Worm (Caenorhabditis elegans) whole organism, midembryonic: ENCODE measurements around the gene nekl-4.

Experiments
- T22C8.4 ChIP-seq: fragments of 200-800 bp; sonication (Bioruptor generic); IDR thresholded peaks from 2 replicates; pipeline ENCODE4 v1.3.6; 2022; ENCODE audit warnings: missing genetic modification characterization, missing compliant biosample characterization
- cog-1 ChIP-seq: sonication (generic microtip); optimal IDR thresholded peaks from 2 replicates; lab custom pipeline; 2016; ENCODE audit warnings: missing genetic modification characterization, missing compliant biosample characterization
- flt-1 ChIP-seq: fragments of 200-800 bp; sonication (Bioruptor generic); IDR thresholded peaks from 2 replicates; pipeline ENCODE4 v1.3.6; 2022; ENCODE audit warnings: missing genetic modification characterization, missing compliant biosample characterization
- klf-2 ChIP-seq: fragments of 200-800 bp; sonication (Bioruptor generic); conservative IDR thresholded peaks from 2 replicates; pipeline ENCODE4 v1.3.6; 2022; ENCODE audit warnings: missing genetic modification reagents, missing genetic modification characterization, missing compliant biosample characterization
- med-1 ChIP-seq: sonication (generic microtip); optimal IDR thresholded peaks from 2 replicates; lab custom pipeline; 2017; ENCODE audit warnings: missing genetic modification characterization, mild to moderate bottlenecking, missing compliant biosample characterization, antibody characterized with exemption, missing genetic modification reagents; ENCODE audit not compliant: insufficient read depth
- ref-1 ChIP-seq: fragments of 200-800 bp; sonication (Bioruptor generic); conservative IDR thresholded peaks from 2 replicates; pipeline ENCODE4 v1.3.6; 2022; ENCODE audit warnings: missing genetic modification reagents, missing genetic modification characterization, missing compliant biosample characterization
- tab-1 ChIP-seq: fragments of 200-800 bp; sonication (Bioruptor generic); IDR thresholded peaks from 2 replicates; pipeline ENCODE4 v1.3.6; 2022; ENCODE audit warnings: missing genetic modification characterization, missing compliant biosample characterization
- ztf-23 ChIP-seq: fragments of 200-800 bp; sonication (Bioruptor generic); IDR thresholded peaks from 2 replicates; pipeline ENCODE4 v1.3.6; 2022; ENCODE audit warnings: missing genetic modification reagents, missing genetic modification characterization, missing compliant biosample characterization
- ztf-29 ChIP-seq: fragments of 200-800 bp; sonication (Bioruptor generic); IDR thresholded peaks from 2 replicates; pipeline ENCODE4 v1.3.6; 2022; ENCODE audit warnings: missing genetic modification reagents, missing genetic modification characterization, missing compliant biosample characterization

nekl-4 gene

ce11 chrIII:5479493-5480167, 37.7 kb downstream of the nekl-4 start:
- TF ChIP-seq tab-1 (GFP tag; lab: Robert Waterston, UW) (no peak), ztf-23 (GFP tag; lab: Robert Waterston, UW) (no peak), flt-1 (no peak), med-1 (no peak), klf-2 (no peak), T22C8.4 (GFP tag; lab: Robert Waterston, UW) (peak; percentile 74), cog-1 (tag; lab: Kevin White, UChicago) (no peak), ref-1 (GFP tag; lab: Robert Waterston, UW) (no peak)

- no peak for TF ChIP-seq T22C8.4 (GFP tag; lab: Robert Waterston, UW)
- TF ChIP-seq med-1 = no peak
- no peak for TF ChIP-seq ref-1 (GFP tag; lab: Robert Waterston, UW)
- no peak for TF ChIP-seq ztf-29 (GFP tag; lab: Robert Waterston, UW)
- TF ChIP-seq cog-1 (tag; lab: Kevin White, UChicago) = no peak
- TF ChIP-seq tab-1 (GFP tag; lab: Robert Waterston, UW) = no peak
- TF ChIP-seq flt-1 = no peak
- no peak for TF ChIP-seq klf-2
- no peak for TF ChIP-seq ztf-23 (GFP tag; lab: Robert Waterston, UW)
These were observed 38.4 kb downstream of the nekl-4 start, which contains the start of the genes R02F2.6 and R02F2.5 for ce11 chrIII:5478824-5479368. TSS of gene R02F2.6 (minus strand) at chrIII:5478924. TSS of gene R02F2.5 (plus strand) at chrIII:5479318.

ce11 chrIII:5478011-5478410, 39.3 kb downstream of the nekl-4 start, which contains the start of gene R02F2.10:
TSS of gene R02F2.10 (plus strand) at chrIII:5478311.
- TF ChIP-seq flt-1 (no peak), med-1 (no peak), ztf-29 (GFP tag; lab: Robert Waterston, UW) (no peak), ref-1 (GFP tag; lab: Robert Waterston, UW) (no peak), ztf-23 (GFP tag; lab: Robert Waterston, UW) (no peak), T22C8.4 (GFP tag; lab: Robert Waterston, UW) (no peak), cog-1 (tag; lab: Kevin White, UChicago) (no peak)

- no peak for TF ChIP-seq ref-1 (GFP tag; lab: Robert Waterston, UW)
- no peak for TF ChIP-seq tab-1 (GFP tag; lab: Robert Waterston, UW)
- TF ChIP-seq T22C8.4 (GFP tag; lab: Robert Waterston, UW) = no peak
- no peak for TF ChIP-seq cog-1 (tag; lab: Kevin White, UChicago)
- no peak for TF ChIP-seq med-1
- TF ChIP-seq ztf-29 (GFP tag; lab: Robert Waterston, UW) = no peak
- no peak for TF ChIP-seq klf-2
- no peak for TF ChIP-seq ztf-23 (GFP tag; lab: Robert Waterston, UW)
- TF ChIP-seq flt-1 = no peak
These were observed 43.1 kb downstream of the nekl-4 start, which contains the start of gene lon-1 for ce11 chrIII:5474176-5474575. TSS of gene lon-1 (plus strand) at chrIII:5474476.

ce11 chrIII:5472693-5473092, 44.6 kb downstream of the nekl-4 start:
- no peak for TF ChIP-seq ref-1 (GFP tag; lab: Robert Waterston, UW)
- TF ChIP-seq ztf-29 (GFP tag; lab: Robert Waterston, UW) = no peak
- TF ChIP-seq cog-1 (tag; lab: Kevin White, UChicago) = no peak
- no peak for TF ChIP-seq med-1
- TF ChIP-seq tab-1 (GFP tag; lab: Robert Waterston, UW) = no peak
- TF ChIP-seq klf-2 = no peak
- no peak for TF ChIP-seq ztf-23 (GFP tag; lab: Robert Waterston, UW)
- no peak for TF ChIP-seq T22C8.4 (GFP tag; lab: Robert Waterston, UW)
- TF ChIP-seq flt-1 = no peak

ce11 chrIII:5469090-5469489, 48.2 kb downstream of the nekl-4 start:
- no peak for TF ChIP-seq med-1
- TF ChIP-seq flt-1 = no peak
- no peak for TF ChIP-seq klf-2
- TF ChIP-seq ztf-23 (GFP tag; lab: Robert Waterston, UW) = no peak
- TF ChIP-seq ref-1 (GFP tag; lab: Robert Waterston, UW) = no peak
- TF ChIP-seq tab-1 (GFP tag; lab: Robert Waterston, UW) = no peak
- no peak for TF ChIP-seq cog-1 (tag; lab: Kevin White, UChicago)
- TF ChIP-seq ztf-29 (GFP tag; lab: Robert Waterston, UW) = no peak
- no peak for TF ChIP-seq T22C8.4 (GFP tag; lab: Robert Waterston, UW)

- TF ChIP-seq tab-1 (GFP tag; lab: Robert Waterston, UW) = no peak
- no peak for TF ChIP-seq med-1
- TF ChIP-seq ztf-29 (GFP tag; lab: Robert Waterston, UW) = no peak
- no peak for TF ChIP-seq cog-1 (tag; lab: Kevin White, UChicago)
- no peak for TF ChIP-seq flt-1
- no peak for TF ChIP-seq ztf-23 (GFP tag; lab: Robert Waterston, UW)
- no peak for TF ChIP-seq ref-1 (GFP tag; lab: Robert Waterston, UW)
- no peak for TF ChIP-seq klf-2
- no peak for TF ChIP-seq T22C8.4 (GFP tag; lab: Robert Waterston, UW)
These were observed 52.5 kb downstream of the nekl-4 start for ce11 chrIII:5464850-5465249.

ce11 chrIII:5464077-5464476, 53.2 kb downstream of the nekl-4 start, which contains the start of gene F48E8.2:
TSS of gene F48E8.2 (plus strand) at chrIII:5464377.
- no peak for TF ChIP-seq flt-1
